Worm (Caenorhabditis elegans): ENCODE results near the gene fbxb-52.

Gene fbxb-52

DNA sequence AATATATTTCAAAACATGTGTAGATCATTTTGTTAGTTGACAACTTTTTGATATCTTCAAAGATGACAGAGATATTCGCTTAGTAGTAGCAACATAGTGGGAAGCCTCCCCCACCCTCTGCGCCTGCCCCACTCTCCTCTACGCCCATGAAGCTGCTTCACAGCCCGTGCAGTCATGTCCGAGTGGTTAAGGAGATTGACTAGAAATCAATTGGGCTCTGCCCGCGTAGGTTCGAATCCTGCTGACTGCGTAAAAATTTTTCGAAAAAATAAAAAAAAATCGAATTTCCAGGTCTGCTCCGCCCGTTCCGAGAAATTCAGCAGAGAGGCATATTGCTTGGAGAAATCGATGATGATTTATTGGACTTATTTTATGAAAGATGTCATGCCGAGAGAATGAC is 30.5 kb downstream of the fbxb-52 start:
- no peak for TF ChIP-seq ceh-100 (GFP tag; IDR thresholded peaks at IDR 0.05)
- no peak for TF ChIP-seq B0035.1 (tag; optimal IDR thresholded peaks at IDR 0.05)
- TF ChIP-seq sptf-2 (GFP tag; optimal IDR thresholded peaks at IDR 0.05) = no peak
- no peak for TF ChIP-seq madf-3 (GFP tag; IDR thresholded peaks at IDR 0.05)
- TF ChIP-seq lin-26 (GFP tag; IDR thresholded peaks at IDR 0.05) = no peak
- no peak for TF ChIP-seq nfyb-1 (GFP tag; IDR thresholded peaks at IDR 0.05)
- no peak for TF ChIP-seq aptf-2 (GFP tag; conservative IDR thresholded peaks at IDR 0.05)
- no peak for TF ChIP-seq B0019.2 (GFP tag; conservative IDR thresholded peaks at IDR 0.05)
- TF ChIP-seq unc-130 (GFP tag; optimal IDR thresholded peaks at IDR 0.05) = no peak
- no peak for TF ChIP-seq efl-1 (GFP tag; optimal IDR thresholded peaks at IDR 0.05)
- TF ChIP-seq zfh-2 (GFP tag; conservative IDR thresholded peaks at IDR 0.05) = no peak
- TF ChIP-seq rcor-1 (GFP tag; IDR thresholded peaks at IDR 0.05) = no peak
- no peak for TF ChIP-seq dpff-1 (tag; optimal IDR thresholded peaks at IDR 0.05)
- peak in 1 of 2 experiments; percentile 7 for TF ChIP-seq let-607 (tag; optimal IDR thresholded peaks at IDR 0.05)
- TF ChIP-seq B0336.3 (GFP tag; IDR thresholded peaks at IDR 0.05) = no peak
- TF ChIP-seq F39B2.1 (GFP tag; IDR thresholded peaks at IDR 0.05) = no peak
- TF ChIP-seq ets-4 (GFP tag; optimal IDR thresholded peaks at IDR 0.05) = no peak
- TF ChIP-seq athp-1 (tag; optimal IDR thresholded peaks at IDR 0.05) = peak; percentile 9
- TF ChIP-seq F22D6.2 (tag; optimal IDR thresholded peaks at IDR 0.05) = no peak
- no peak for TF ChIP-seq mel-28 (tag; optimal IDR thresholded peaks at IDR 0.05; ENCODE audit: borderline replicate concordance)
- no peak for TF ChIP-seq ceh-91 (GFP tag; IDR thresholded peaks at IDR 0.05)
- TF ChIP-seq F57A8.1 (GFP tag; optimal IDR thresholded peaks at IDR 0.05) = no peak
- TF ChIP-seq tbx-9 (tag; optimal IDR thresholded peaks at IDR 0.05; ENCODE audit: borderline replicate concordance) = no peak
- TF ChIP-seq pha-4 (tag; optimal IDR thresholded peaks at IDR 0.05) = no peak
- no peak for TF ChIP-seq ccch-3 (GFP tag; optimal IDR thresholded peaks at IDR 0.05)
- no peak for TF ChIP-seq egl-18 (GFP tag; IDR thresholded peaks at IDR 0.05)
- TF ChIP-seq ztf-26 (tag; optimal IDR thresholded peaks at IDR 0.05) = no peak
- TF ChIP-seq tbp1 (GFP tag; optimal IDR thresholded peaks at IDR 0.05) = peak; percentile 95
- peak; percentile 41 for TF ChIP-seq ztf-18 (tag; optimal IDR thresholded peaks at IDR 0.05)
- TF ChIP-seq lin-35 (GFP tag; optimal IDR thresholded peaks at IDR 0.05) = peak in 1 of 3 experiments; percentile 45
- TF ChIP-seq C06A6.2 (GFP tag; conservative IDR thresholded peaks at IDR 0.05) = no peak; the same call in 1 of the 2 replicates
- TF ChIP-seq zim-3 (tag; optimal IDR thresholded peaks at IDR 0.05) = no peak
- no peak for TF ChIP-seq let-526 (GFP tag; IDR thresholded peaks at IDR 0.05)
- peak; percentile 25 for TF ChIP-seq nhr-90 (tag; optimal IDR thresholded peaks at IDR 0.05)
- peak; percentile 21 for TF ChIP-seq K12H6.12 (tag; optimal IDR thresholded peaks at IDR 0.05)
- no peak for TF ChIP-seq pbrm-1 (GFP tag; IDR thresholded peaks at IDR 0.05)
- no peak for TF ChIP-seq Y56A3A.18 (GFP tag; IDR thresholded peaks at IDR 0.05)
- TF ChIP-seq F57C9.4 (tag; optimal IDR thresholded peaks at IDR 0.05) = no peak
- no peak for TF ChIP-seq nfya-1 (tag; optimal IDR thresholded peaks at IDR 0.05; ENCODE audit: borderline replicate concordance, insufficient read depth)
- TF ChIP-seq hsf-1 (GFP tag; IDR thresholded peaks at IDR 0.05) = no peak
- no peak for TF ChIP-seq ekl-4 (GFP tag; IDR thresholded peaks at IDR 0.05)
- peak; percentile 28; the same call in 1 of the 2 replicates for TF ChIP-seq D2030.7 (GFP tag; IDR thresholded peaks at IDR 0.05)
- TF ChIP-seq ztf-6 (GFP tag; IDR thresholded peaks at IDR 0.05) = no peak
- TF ChIP-seq ceh-79 (tag; optimal IDR thresholded peaks at IDR 0.05) = peak; percentile 7
- TF ChIP-seq ceh-40 (GFP tag; IDR thresholded peaks at IDR 0.05) = no peak
- no peak for TF ChIP-seq hrde-1 (tag; optimal IDR thresholded peaks at IDR 0.05; ENCODE audit: borderline replicate concordance)
- no peak for TF ChIP-seq nhr-120 (GFP tag; IDR thresholded peaks at IDR 0.05)
- TF ChIP-seq hlh-12 (tag; optimal IDR thresholded peaks at IDR 0.05) = no peak
- no peak for TF ChIP-seq ama-1 (optimal IDR thresholded peaks at IDR 0.05)
- peak in 1 of 2 experiments; percentile 25 for TF ChIP-seq ama-1 (GFP tag; optimal IDR thresholded peaks at IDR 0.05)
